Worm (Caenorhabditis elegans): ENCODE measurements around the gene C08G9.1.
A peak's percentile ranks its signal among the peaks of the same experiment; 100 is the strongest.

The C08G9.1 gene

DNA sequence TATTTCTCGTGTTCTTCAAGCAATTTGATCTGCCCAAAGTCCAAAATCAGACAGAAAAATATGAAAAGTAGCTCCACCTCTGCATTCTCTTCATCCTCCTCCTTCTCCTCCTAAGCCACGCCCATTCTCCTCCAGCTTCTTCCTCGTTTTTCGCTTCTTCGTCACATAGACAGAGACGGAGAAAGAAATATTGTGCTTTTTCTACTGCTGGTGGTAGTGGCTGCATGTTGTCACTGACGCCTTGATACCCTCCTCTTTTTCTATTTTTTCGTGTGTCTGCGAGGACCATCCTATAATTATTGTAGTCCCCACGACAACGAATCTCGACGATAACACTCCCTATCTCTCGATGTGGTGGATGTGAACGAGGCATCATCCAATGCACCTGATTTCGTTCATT is at the start of gene C08G9.1:
C08G9.1 (plus strand) TSS at position 175 of the 400 bp plus-strand sequence.
- TF ChIP-seq T22C8.4 (GFP tag; IDR thresholded peaks at IDR 0.05) (no peak), flt-1 (GFP tag; IDR thresholded peaks at IDR 0.05) (no peak), ref-1 (GFP tag; conservative IDR thresholded peaks at IDR 0.05) (no peak), ztf-23 (GFP tag; IDR thresholded peaks at IDR 0.05) (no peak), med-1 (GFP tag; optimal IDR thresholded peaks at IDR 0.05; ENCODE audit: insufficient read depth) (no peak), tab-1 (GFP tag; IDR thresholded peaks at IDR 0.05) (no peak), ztf-29 (GFP tag; IDR thresholded peaks at IDR 0.05) (no peak), klf-2 (GFP tag; conservative IDR thresholded peaks at IDR 0.05) (no peak), cog-1 (tag; optimal IDR thresholded peaks at IDR 0.05) (no peak)

- TF ChIP-seq T22C8.4 (GFP tag; IDR thresholded peaks at IDR 0.05) = no peak
- TF ChIP-seq tab-1 (GFP tag; IDR thresholded peaks at IDR 0.05) = no peak
- no peak for TF ChIP-seq ztf-29 (GFP tag; IDR thresholded peaks at IDR 0.05)
- no peak for TF ChIP-seq ref-1 (GFP tag; conservative IDR thresholded peaks at IDR 0.05)
- TF ChIP-seq flt-1 (GFP tag; IDR thresholded peaks at IDR 0.05) = no peak
- TF ChIP-seq ztf-23 (GFP tag; IDR thresholded peaks at IDR 0.05) = 0 out of 2 replicates have a peak, but pooled peaks have one; percentile 23
Measured at ce11 chrIV:7611396-7611795, 47.2 kb upstream of the C08G9.1 start.

DNA sequence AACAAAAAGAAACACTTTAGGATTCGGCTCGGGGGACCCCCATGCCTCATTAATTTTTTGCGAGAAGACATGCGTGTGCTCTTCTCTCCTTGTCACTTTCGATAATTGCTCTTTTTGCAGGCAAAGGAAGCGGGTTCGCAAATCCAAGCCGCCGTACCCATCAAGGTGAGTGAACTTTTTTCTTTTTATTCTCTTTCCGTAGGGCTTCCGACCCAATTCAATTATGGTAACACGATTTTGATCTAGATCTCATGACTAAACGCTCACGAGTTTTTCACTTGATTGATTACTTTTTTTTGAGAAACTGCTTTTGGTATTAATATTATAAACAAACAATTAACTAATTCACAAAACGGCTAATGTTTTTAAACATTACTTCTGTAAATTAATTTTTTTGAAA is 46.0 kb upstream of the C08G9.1 start:
- TF ChIP-seq ref-1 (GFP tag; conservative IDR thresholded peaks at IDR 0.05) (no peak), cog-1 (tag; optimal IDR thresholded peaks at IDR 0.05) (no peak)

ce11 chrIV:7619261-7619660 is 39.3 kb upstream of the C08G9.1 start:
- no peak for TF ChIP-seq ztf-29 (GFP tag; IDR thresholded peaks at IDR 0.05)
- no peak for TF ChIP-seq T22C8.4 (GFP tag; IDR thresholded peaks at IDR 0.05)
- no peak for TF ChIP-seq tab-1 (GFP tag; IDR thresholded peaks at IDR 0.05)
- no peak for TF ChIP-seq med-1 (GFP tag; optimal IDR thresholded peaks at IDR 0.05; ENCODE audit: insufficient read depth)
- no peak for TF ChIP-seq flt-1 (GFP tag; IDR thresholded peaks at IDR 0.05)
- TF ChIP-seq ref-1 (GFP tag; conservative IDR thresholded peaks at IDR 0.05) = no peak
- no peak for TF ChIP-seq ztf-23 (GFP tag; IDR thresholded peaks at IDR 0.05)
- no peak for TF ChIP-seq klf-2 (GFP tag; conservative IDR thresholded peaks at IDR 0.05)
- no peak for TF ChIP-seq cog-1 (tag; optimal IDR thresholded peaks at IDR 0.05)

DNA sequence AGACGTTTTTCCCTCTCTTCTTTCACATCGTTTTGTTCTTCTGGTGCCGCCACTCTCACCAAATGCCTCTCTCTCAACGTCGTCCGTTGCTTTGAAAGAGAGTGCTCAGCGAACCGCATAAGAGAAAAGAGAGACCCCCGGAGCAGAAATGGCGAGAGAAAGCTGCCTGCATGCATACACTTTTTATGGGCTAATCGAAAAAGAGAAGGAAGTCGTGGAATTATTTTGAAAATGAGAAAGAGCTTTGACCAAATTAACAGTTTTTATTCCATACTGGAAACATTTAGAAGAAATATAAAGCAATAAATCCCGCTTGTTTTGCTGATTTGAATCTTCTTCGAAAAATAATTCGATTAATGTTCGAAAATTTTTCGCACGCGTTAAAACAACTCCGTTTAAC is 38.1 kb upstream of the C08G9.1 start:
- TF ChIP-seq klf-2 (GFP tag; conservative IDR thresholded peaks at IDR 0.05) (no peak), ref-1 (GFP tag; conservative IDR thresholded peaks at IDR 0.05) (no peak), flt-1 (GFP tag; IDR thresholded peaks at IDR 0.05) (no peak), tab-1 (GFP tag; IDR thresholded peaks at IDR 0.05) (no peak), ztf-29 (GFP tag; IDR thresholded peaks at IDR 0.05) (no peak), cog-1 (tag; optimal IDR thresholded peaks at IDR 0.05) (no peak), med-1 (GFP tag; optimal IDR thresholded peaks at IDR 0.05; ENCODE audit: insufficient read depth) (no peak), ztf-23 (GFP tag; IDR thresholded peaks at IDR 0.05) (no peak), T22C8.4 (GFP tag; IDR thresholded peaks at IDR 0.05) (no peak)

ce11 chrIV:7623078-7623477 is 35.5 kb upstream of the C08G9.1 start:
- TF ChIP-seq tab-1 (GFP tag; IDR thresholded peaks at IDR 0.05) (no peak), ztf-29 (GFP tag; IDR thresholded peaks at IDR 0.05) (no peak), cog-1 (tag; optimal IDR thresholded peaks at IDR 0.05) (no peak), ztf-23 (GFP tag; IDR thresholded peaks at IDR 0.05) (no peak), T22C8.4 (GFP tag; IDR thresholded peaks at IDR 0.05) (no peak), klf-2 (GFP tag; conservative IDR thresholded peaks at IDR 0.05) (no peak), ref-1 (GFP tag; conservative IDR thresholded peaks at IDR 0.05) (no peak), med-1 (GFP tag; optimal IDR thresholded peaks at IDR 0.05; ENCODE audit: insufficient read depth) (no peak), flt-1 (GFP tag; IDR thresholded peaks at IDR 0.05) (no peak)

DNA sequence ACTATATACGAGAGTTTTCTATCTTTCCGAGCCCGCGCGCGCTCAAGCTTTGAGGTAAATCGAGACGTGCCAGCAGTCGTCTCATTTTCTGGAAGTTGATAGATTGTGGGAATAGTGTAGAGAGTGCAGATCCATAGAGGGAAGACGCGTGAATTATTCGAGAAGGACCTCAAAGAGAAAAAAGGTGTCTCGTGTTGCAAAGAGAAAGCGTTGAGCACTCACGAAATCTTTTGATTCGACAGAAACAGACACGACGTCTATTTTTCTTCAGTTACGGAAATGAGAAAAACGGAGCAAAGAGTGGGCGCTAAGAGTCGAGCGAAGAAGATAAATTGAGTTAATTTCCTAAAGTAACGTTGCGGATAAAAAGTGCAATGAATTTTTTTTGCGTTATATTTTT is 34.7 kb upstream of the C08G9.1 start:
- TF ChIP-seq ztf-23 (GFP tag; IDR thresholded peaks at IDR 0.05) = no peak
- TF ChIP-seq ztf-29 (GFP tag; IDR thresholded peaks at IDR 0.05) = no peak
- TF ChIP-seq med-1 (GFP tag; optimal IDR thresholded peaks at IDR 0.05; ENCODE audit: insufficient read depth) = no peak
- no peak for TF ChIP-seq klf-2 (GFP tag; conservative IDR thresholded peaks at IDR 0.05)
- TF ChIP-seq cog-1 (tag; optimal IDR thresholded peaks at IDR 0.05) = no peak
- TF ChIP-seq tab-1 (GFP tag; IDR thresholded peaks at IDR 0.05) = no peak
- no peak for TF ChIP-seq flt-1 (GFP tag; IDR thresholded peaks at IDR 0.05)
- TF ChIP-seq T22C8.4 (GFP tag; IDR thresholded peaks at IDR 0.05) = no peak
- TF ChIP-seq ref-1 (GFP tag; conservative IDR thresholded peaks at IDR 0.05) = no peak

- TF ChIP-seq flt-1 (GFP tag; IDR thresholded peaks at IDR 0.05) = no peak
- TF ChIP-seq ref-1 (GFP tag; conservative IDR thresholded peaks at IDR 0.05) = no peak
- TF ChIP-seq ztf-23 (GFP tag; IDR thresholded peaks at IDR 0.05) = no peak
- TF ChIP-seq T22C8.4 (GFP tag; IDR thresholded peaks at IDR 0.05) = no peak
- no peak for TF ChIP-seq med-1 (GFP tag; optimal IDR thresholded peaks at IDR 0.05; ENCODE audit: insufficient read depth)
- TF ChIP-seq tab-1 (GFP tag; IDR thresholded peaks at IDR 0.05) = no peak
- TF ChIP-seq cog-1 (tag; optimal IDR thresholded peaks at IDR 0.05) = no peak
- no peak for TF ChIP-seq klf-2 (GFP tag; conservative IDR thresholded peaks at IDR 0.05)
- TF ChIP-seq ztf-29 (GFP tag; IDR thresholded peaks at IDR 0.05) = no peak
Measured at ce11 chrIV:7628942-7629341, 29.6 kb upstream of the C08G9.1 start, which contains the start of gene F45E4.5. F45E4.5 (minus strand) TSS chrIV:7629042.

DNA sequence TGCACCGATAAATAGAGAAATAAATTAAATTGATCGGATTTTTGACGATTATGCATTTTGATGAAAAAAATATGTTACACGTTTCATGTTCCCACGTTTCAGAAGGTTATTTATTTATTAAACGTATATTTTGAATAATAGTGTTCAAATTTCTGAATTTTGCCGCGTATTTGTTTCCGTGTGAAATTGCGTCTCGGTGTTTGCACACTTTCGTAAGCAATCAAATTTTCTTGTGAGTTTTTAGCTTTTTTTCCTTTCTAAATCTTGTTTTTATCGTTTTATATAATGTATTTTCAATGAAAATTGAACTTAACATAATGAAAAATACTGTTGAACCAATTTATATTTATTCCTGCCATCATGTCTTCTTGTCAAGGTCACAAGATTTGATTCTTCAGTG is 26.0 kb upstream of the C08G9.1 start, which contains the start of gene F45E4.6:
F45E4.6 (minus strand) TSS at position 14 of the 400 bp plus-strand sequence.
- TF ChIP-seq ztf-29 (GFP tag; IDR thresholded peaks at IDR 0.05) (no peak), med-1 (GFP tag; optimal IDR thresholded peaks at IDR 0.05; ENCODE audit: insufficient read depth) (no peak), flt-1 (GFP tag; IDR thresholded peaks at IDR 0.05) (no peak), tab-1 (GFP tag; IDR thresholded peaks at IDR 0.05) (no peak), ref-1 (GFP tag; conservative IDR thresholded peaks at IDR 0.05) (no peak), ztf-23 (GFP tag; IDR thresholded peaks at IDR 0.05) (no peak), klf-2 (GFP tag; conservative IDR thresholded peaks at IDR 0.05) (no peak), T22C8.4 (GFP tag; IDR thresholded peaks at IDR 0.05) (no peak), cog-1 (tag; optimal IDR thresholded peaks at IDR 0.05) (no peak)

DNA sequence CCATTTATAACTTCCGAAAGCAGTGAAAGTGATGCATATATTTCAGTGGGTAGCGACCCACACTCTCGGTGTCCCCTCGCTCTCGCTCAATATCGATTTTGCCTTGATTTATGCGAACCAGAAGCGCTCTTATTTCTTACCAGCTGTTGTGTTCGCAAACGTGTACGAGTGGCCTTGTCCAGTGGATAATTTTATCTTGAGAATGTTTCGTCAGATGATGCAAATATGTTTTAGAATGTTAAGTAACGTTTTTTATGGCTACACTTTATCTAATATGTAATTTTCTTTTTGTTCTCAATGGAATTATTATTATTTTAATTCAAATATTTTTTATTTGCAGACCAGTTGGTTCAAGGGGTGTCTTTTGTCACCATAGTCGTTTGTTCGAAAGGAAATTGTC is 25.5 kb upstream of the C08G9.1 start, which contains the start of gene plp-1:
plp-1 (plus strand) TSS at position 341 of the 400 bp plus-strand sequence.
- no peak for TF ChIP-seq ztf-23 (GFP tag; IDR thresholded peaks at IDR 0.05)
- TF ChIP-seq T22C8.4 (GFP tag; IDR thresholded peaks at IDR 0.05) = no peak
- no peak for TF ChIP-seq klf-2 (GFP tag; conservative IDR thresholded peaks at IDR 0.05)
- no peak for TF ChIP-seq ztf-29 (GFP tag; IDR thresholded peaks at IDR 0.05)
- no peak for TF ChIP-seq flt-1 (GFP tag; IDR thresholded peaks at IDR 0.05)
- TF ChIP-seq tab-1 (GFP tag; IDR thresholded peaks at IDR 0.05) = no peak
- no peak for TF ChIP-seq cog-1 (tag; optimal IDR thresholded peaks at IDR 0.05)
- no peak for TF ChIP-seq ref-1 (GFP tag; conservative IDR thresholded peaks at IDR 0.05)
- no peak for TF ChIP-seq med-1 (GFP tag; optimal IDR thresholded peaks at IDR 0.05; ENCODE audit: insufficient read depth)
